Worm (Caenorhabditis elegans): ENCODE measurements around the gene bed-1.

DNA sequence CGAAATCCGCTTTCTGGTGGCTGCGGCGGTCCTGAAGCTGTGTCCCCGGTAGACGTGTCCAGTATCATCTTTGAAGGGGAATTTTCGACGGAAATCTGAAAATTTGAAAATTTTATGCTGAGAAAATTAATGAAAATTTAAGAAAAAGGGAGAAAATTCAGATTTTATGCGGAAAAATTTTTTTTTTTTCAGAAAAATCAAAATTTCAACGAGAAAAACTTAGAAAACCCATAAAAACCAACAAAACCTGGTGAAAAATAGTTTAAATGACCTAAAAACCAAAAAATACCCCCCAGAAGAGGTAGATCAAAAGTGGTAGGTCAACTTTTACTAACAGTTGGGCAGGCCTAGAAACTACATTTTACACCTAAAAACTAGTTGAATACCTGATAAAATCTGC lies 8.8 kb upstream of the bed-1 start, which contains the start of gene Y39B6A.10:
- TF ChIP-seq aly-2 (tag; optimal IDR thresholded peaks at IDR 0.05) = no peak
- TF ChIP-seq nhr-28 (tag; optimal IDR thresholded peaks at IDR 0.05) = no peak
- no peak for TF ChIP-seq ceh-90 (tag; optimal IDR thresholded peaks at IDR 0.05)
- TF ChIP-seq egl-27 (tag; optimal IDR thresholded peaks at IDR 0.05) = no peak
- TF ChIP-seq nhr-11 (tag; optimal IDR thresholded peaks at IDR 0.05) = no peak
- TF ChIP-seq blmp-1 (tag; optimal IDR thresholded peaks at IDR 0.05) = no peak
- TF ChIP-seq fkh-10 (GFP tag; optimal IDR thresholded peaks at IDR 0.05) = no peak
- no peak for TF ChIP-seq mdl-1 (tag; optimal IDR thresholded peaks at IDR 0.05)
- no peak for TF ChIP-seq snpc-4 (tag; optimal IDR thresholded peaks at IDR 0.05)

All from whole organism, L1 larva.